Worm (Caenorhabditis elegans): ENCODE results near the gene D1086.8.

DNA sequence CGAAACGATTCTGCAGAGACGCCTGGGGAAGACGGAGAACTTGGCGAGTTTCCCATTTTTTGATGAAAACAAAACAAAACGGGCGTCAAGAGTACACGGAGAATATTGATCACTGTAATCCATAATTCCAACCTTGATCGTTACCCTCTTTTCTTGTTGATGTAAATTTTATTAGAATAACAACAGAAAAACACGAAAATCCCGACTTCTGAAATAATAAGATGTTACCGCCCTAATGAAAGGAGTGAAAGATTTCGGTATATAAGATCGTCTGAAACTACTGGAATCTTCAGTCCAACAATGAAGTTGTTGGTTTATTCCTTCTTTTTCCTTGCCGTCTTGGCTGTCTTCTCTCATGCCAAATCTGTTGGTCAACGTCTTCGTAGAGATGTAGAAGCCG is 10.1 kb downstream of the D1086.8 start, which contains the start of gene D1086.9:
- no peak for TF ChIP-seq ZK546.5 (tag; optimal IDR thresholded peaks at IDR 0.05)
- TF ChIP-seq fos-1 (tag; optimal IDR thresholded peaks at IDR 0.05) = no peak
- TF ChIP-seq nhr-77 (tag; optimal IDR thresholded peaks at IDR 0.05) = no peak
- no peak for TF ChIP-seq nhr-25 (tag; optimal IDR thresholded peaks at IDR 0.05; ENCODE audit: borderline replicate concordance, insufficient read depth)
- TF ChIP-seq nhr-10 (tag; optimal IDR thresholded peaks at IDR 0.05) = no peak
- no peak for TF ChIP-seq dpl-1 (GFP tag; optimal IDR thresholded peaks at IDR 0.05)
- TF ChIP-seq egl-27 (tag; optimal IDR thresholded peaks at IDR 0.05) = no peak
- no peak for TF ChIP-seq hmg-1.1 (GFP tag; IDR thresholded peaks at IDR 0.05)
- no peak for TF ChIP-seq ztf-11 (tag; optimal IDR thresholded peaks at IDR 0.05)
- TF ChIP-seq hlh-30 (tag; optimal IDR thresholded peaks at IDR 0.05; ENCODE audit: insufficient read depth) = no peak
- TF ChIP-seq nhr-11 (tag; optimal IDR thresholded peaks at IDR 0.05) = no peak
- TF ChIP-seq hlh-11 (tag; optimal IDR thresholded peaks at IDR 0.05) = no peak
- no peak for TF ChIP-seq lin-39 (tag; optimal IDR thresholded peaks at IDR 0.05)
- no peak for TF ChIP-seq jun-1 (tag; optimal IDR thresholded peaks at IDR 0.05)
